Fruit fly (Drosophila melanogaster) whole organism, embryonic: ENCODE results near the gene kat-60L1.

Experiments used
- Aef1 ChIP-seq: fragments of 200-800 bp; sonication (Bioruptor generic); IDR thresholded peaks from 3 replicates; pipeline ENCODE4 v1.3.6; 2022; ENCODE audit warnings: missing biosample characterization, missing genetic modification characterization
- CG10267 ChIP-seq: fragments of 200-800 bp; sonication (Bioruptor generic); optimal IDR thresholded peaks from 2 replicates; lab custom pipeline; 2018; ENCODE audit warnings: missing biosample characterization, mild to moderate bottlenecking, missing genetic modification characterization, moderate library complexity
- CG11085 ChIP-seq: fragments of 200-800 bp; sonication (Bioruptor generic); IDR thresholded peaks from 2 replicates; pipeline ENCODE4 v1.3.6; 2022; ENCODE audit warnings: missing biosample characterization, missing genetic modification characterization
- CG11247 ChIP-seq: fragments of 200-800 bp; sonication (Bioruptor generic); IDR thresholded peaks from 2 replicates; pipeline ENCODE4 v1.3.6; 2022; ENCODE audit warnings: missing biosample characterization, missing genetic modification characterization
- CG11398 ChIP-seq: fragments of 200-800 bp; sonication (Bioruptor generic); optimal IDR thresholded peaks from 2 replicates; lab custom pipeline; 2016; ENCODE audit warnings: missing biosample characterization, missing genetic modification characterization
- CG12942 ChIP-seq: fragments of 200-800 bp; sonication (Bioruptor generic); optimal IDR thresholded peaks from 3 replicates; lab custom pipeline; 2016; ENCODE audit warnings: missing biosample characterization, missing genetic modification characterization
- CG13287 ChIP-seq: fragments of 200-800 bp; sonication (Bioruptor generic); IDR thresholded peaks from 2 replicates; pipeline ENCODE4 v1.3.6; 2022; ENCODE audit warnings: missing biosample characterization, missing genetic modification characterization; ENCODE audit not compliant: partially characterized antibody
- CG13624 ChIP-seq: fragments of 200-800 bp; sonication (Bioruptor generic); optimal IDR thresholded peaks from 2 replicates; lab custom pipeline; 2016; ENCODE audit warnings: missing biosample characterization, missing genetic modification characterization
- CG14050 ChIP-seq: fragments of 200-800 bp; sonication (Bioruptor generic); IDR thresholded peaks from 3 replicates; pipeline ENCODE4 v1.3.6; 2022; ENCODE audit warnings: missing biosample characterization, missing genetic modification characterization
- CG16863 ChIP-seq: fragments of 200-800 bp; sonication (Bioruptor generic); optimal IDR thresholded peaks from 3 replicates; lab custom pipeline; 2016; ENCODE audit warnings: missing biosample characterization, missing genetic modification characterization
- CG17359 ChIP-seq: fragments of 200-800 bp; sonication (Bioruptor generic); optimal IDR thresholded peaks from 3 replicates; lab custom pipeline; 2018; ENCODE audit warnings: missing biosample characterization, mild to moderate bottlenecking, missing genetic modification characterization, moderate library complexity
- CG17361 ChIP-seq: fragments of 200-800 bp; sonication (Bioruptor generic); IDR thresholded peaks from 3 replicates; pipeline ENCODE4 v1.3.6; 2022; ENCODE audit warnings: missing biosample characterization, missing genetic modification characterization
- CG2678 ChIP-seq: fragments of 200-800 bp; sonication (Bioruptor generic); optimal IDR thresholded peaks from 3 replicates; lab custom pipeline; 2019; ENCODE audit warnings: missing biosample characterization, mild to moderate bottlenecking, missing genetic modification characterization, moderate library complexity
- CG32532 ChIP-seq: fragments of 200-800 bp; sonication (Bioruptor generic); IDR thresholded peaks from 2 replicates; pipeline ENCODE4 v1.3.6; 2022; ENCODE audit warnings: missing biosample characterization, missing genetic modification characterization
- CG3281 ChIP-seq: fragments of 200-800 bp; sonication (Bioruptor generic); optimal IDR thresholded peaks from 3 replicates; lab custom pipeline; 2017; ENCODE audit warnings: missing biosample characterization, mild to moderate bottlenecking, missing genetic modification characterization
- CG33213 ChIP-seq: fragments of 200-800 bp; sonication (Bioruptor generic); optimal IDR thresholded peaks from 3 replicates; lab custom pipeline; 2016; ENCODE audit warnings: missing biosample characterization, missing genetic modification characterization
- CG34422 ChIP-seq: fragments of 200-800 bp; sonication (Bioruptor generic); IDR thresholded peaks from 3 replicates; pipeline ENCODE4 v1.3.6; 2022; ENCODE audit warnings: missing biosample characterization, missing genetic modification characterization
- CG9727 ChIP-seq: fragments of 200-800 bp; sonication (Bioruptor generic); optimal IDR thresholded peaks from 3 replicates; lab custom pipeline; 2017; ENCODE audit warnings: missing biosample characterization, mild to moderate bottlenecking, missing genetic modification characterization
- CHES-1-like ChIP-seq: fragments of 200-800 bp; sonication (Bioruptor generic); optimal IDR thresholded peaks from 2 replicates; lab custom pipeline; 2016; ENCODE audit warnings: missing biosample characterization, missing genetic modification characterization
- CTCF ChIP-seq: fragments of 200-800 bp; sonication (Bioruptor generic); optimal IDR thresholded peaks from 2 replicates; lab custom pipeline; 2017; ENCODE audit warnings: missing biosample characterization, mild to moderate bottlenecking, missing genetic modification characterization, moderate library complexity
- Dll ChIP-seq: fragments of 200-800 bp; sonication (Bioruptor generic); IDR thresholded peaks from 4 replicates; pipeline ENCODE4 v1.3.6; 2022; ENCODE audit warnings: missing biosample characterization, missing genetic modification characterization; ENCODE audit not compliant: partially characterized antibody
- E2f1 ChIP-seq: fragments of 200-800 bp; sonication (Bioruptor generic); IDR thresholded peaks from 2 replicates; pipeline ENCODE4 v1.3.6; 2022; ENCODE audit warnings: missing biosample characterization, missing genetic modification characterization
- HmgD ChIP-seq: fragments of 200-800 bp; sonication (Bioruptor generic); optimal IDR thresholded peaks from 3 replicates; lab custom pipeline; 2016; ENCODE audit warnings: missing biosample characterization, missing genetic modification characterization
- Kr ChIP-seq: fragments of 200-800 bp; sonication (Bioruptor generic); optimal IDR thresholded peaks from 2 replicates; lab custom pipeline; 2017; ENCODE audit warnings: missing biosample characterization, mild to moderate bottlenecking, missing genetic modification characterization
- Med ChIP-seq: fragments of 200-800 bp; sonication (Bioruptor generic); peaks from one replicate; lab custom pipeline; 2016; ENCODE audit warnings: missing biosample characterization, missing genetic modification characterization, mild to moderate bottlenecking, inconsistent platforms, moderate library complexity
- NC2α ChIP-seq: fragments of 200-800 bp; sonication (Bioruptor generic); optimal IDR thresholded peaks from 2 replicates; lab custom pipeline; 2016; ENCODE audit warnings: missing biosample characterization, missing genetic modification characterization
- NC2β ChIP-seq: fragments of 200-800 bp; sonication (Bioruptor generic); optimal IDR thresholded peaks from 2 replicates; lab custom pipeline; 2016; ENCODE audit warnings: missing biosample characterization, missing genetic modification characterization
- Pdp1 ChIP-seq, 2 experiments: fragments of 200-800 bp; sonication (Bioruptor generic); optimal IDR thresholded peaks; 3 replicates each; lab custom pipeline; 2016; ENCODE audit warnings: missing biosample characterization in 2 of 2, missing genetic modification characterization in 2 of 2, mild to moderate bottlenecking in 1 of 2, moderate library complexity in 1 of 2
- Ptx1 ChIP-seq: fragments of 200-800 bp; sonication (Bioruptor generic); IDR thresholded peaks from 2 replicates; pipeline ENCODE4 v1.3.6; 2022; ENCODE audit warnings: missing biosample characterization, missing genetic modification characterization
- Sry-δ ChIP-seq: fragments of 200-800 bp; sonication (Bioruptor generic); optimal IDR thresholded peaks from 2 replicates; lab custom pipeline; 2016; ENCODE audit warnings: missing biosample characterization, missing genetic modification characterization
- Xbp1 ChIP-seq: fragments of 200-800 bp; sonication (Bioruptor generic); optimal IDR thresholded peaks from 3 replicates; lab custom pipeline; 2016; ENCODE audit warnings: missing biosample characterization, mild to moderate bottlenecking, missing genetic modification characterization
- ci ChIP-seq: fragments of 200-800 bp; sonication (Bioruptor generic); IDR thresholded peaks from 3 replicates; pipeline ENCODE4 v1.3.6; 2022; ENCODE audit warnings: missing biosample characterization, missing genetic modification characterization
- crc ChIP-seq: fragments of 200-800 bp; sonication (Bioruptor generic); optimal IDR thresholded peaks from 2 replicates; lab custom pipeline; 2016; ENCODE audit warnings: missing biosample characterization, missing genetic modification characterization
- dmrt99B ChIP-seq: fragments of 200-800 bp; sonication (Bioruptor generic); optimal IDR thresholded peaks from 2 replicates; lab custom pipeline; 2018; ENCODE audit warnings: missing biosample characterization, mild to moderate bottlenecking, missing genetic modification characterization, moderate library complexity
- fd64A ChIP-seq: fragments of 200-800 bp; sonication (Bioruptor generic); optimal IDR thresholded peaks from 3 replicates; lab custom pipeline; 2018; ENCODE audit warnings: missing biosample characterization, mild to moderate bottlenecking, missing genetic modification characterization
- gem ChIP-seq: fragments of 200-800 bp; sonication (Bioruptor generic); optimal IDR thresholded peaks from 2 replicates; lab custom pipeline; 2019; ENCODE audit warnings: missing biosample characterization, mild to moderate bottlenecking, missing genetic modification characterization, moderate library complexity
- grau ChIP-seq: fragments of 200-800 bp; optimal IDR thresholded peaks from 3 replicates; lab custom pipeline; 2019; ENCODE audit warnings: missing biosample characterization, mild to moderate bottlenecking, missing genetic modification characterization, moderate library complexity
- h ChIP-seq: fragments of >200 bp; optimal IDR thresholded peaks from 2 replicates; lab custom pipeline; 2017
- ham ChIP-seq: fragments of 200-800 bp; sonication (Bioruptor generic); IDR thresholded peaks from 2 replicates; pipeline ENCODE4 v1.3.6; 2022; ENCODE audit warnings: missing biosample characterization, missing genetic modification characterization
- hbn ChIP-seq: fragments of 200-800 bp; sonication (Bioruptor generic); IDR thresholded peaks from 2 replicates; pipeline ENCODE4 v1.3.6; 2022; ENCODE audit warnings: missing biosample characterization, missing genetic modification characterization; ENCODE audit not compliant: partially characterized antibody
- lilli ChIP-seq: fragments of 200-800 bp; sonication (Bioruptor generic); optimal IDR thresholded peaks from 3 replicates; lab custom pipeline; 2016; ENCODE audit warnings: missing biosample characterization, missing genetic modification characterization
- lov ChIP-seq, 2 experiments: fragments of 200-800 bp in 1 of 2; fragments of >200 bp in 1 of 2; sonication (Bioruptor generic) in 1 of 2; IDR thresholded peaks in 1 of 2; optimal IDR thresholded peaks in 1 of 2; 2 replicates in 1 of 2; 3 replicates in 1 of 2; pipeline versions ENCODE4 v1.3.6 to Lab custom; 2017 to 2022; ENCODE audit warnings: missing biosample characterization in 1 of 2, missing genetic modification characterization in 1 of 2
- peb ChIP-seq: fragments of 200-800 bp; sonication (Bioruptor generic); IDR thresholded peaks from 2 replicates; pipeline ENCODE4 v1.3.6; 2022; ENCODE audit warnings: missing biosample characterization, missing genetic modification characterization
- pum ChIP-seq: fragments of 200-800 bp; sonication (Bioruptor generic); optimal IDR thresholded peaks from 2 replicates; lab custom pipeline; 2016; ENCODE audit warnings: missing biosample characterization, missing genetic modification characterization
- sens ChIP-seq: fragments of 200-800 bp; sonication (Bioruptor generic); peaks from one replicate; lab custom pipeline; 2016; ENCODE audit warnings: missing biosample characterization, missing genetic modification characterization
- slou ChIP-seq: fragments of 200-800 bp; sonication (Bioruptor generic); optimal IDR thresholded peaks from 3 replicates; lab custom pipeline; 2016; ENCODE audit warnings: missing biosample characterization, missing genetic modification characterization
- sna ChIP-seq: fragments of 200-800 bp; sonication (Bioruptor generic); IDR thresholded peaks from 2 replicates; pipeline ENCODE4 v1.3.6; 2022; ENCODE audit warnings: missing biosample characterization, missing genetic modification characterization; ENCODE audit not compliant: partially characterized antibody
- tgo ChIP-seq: fragments of 200-800 bp; sonication (Bioruptor generic); IDR thresholded peaks from 3 replicates; pipeline ENCODE4 v1.3.6; 2022; ENCODE audit warnings: missing biosample characterization, missing genetic modification characterization
- tll ChIP-seq, 2 experiments: fragments of 200-800 bp in 1 of 2; fragments of >200 bp in 1 of 2; sonication (Bioruptor generic) in 1 of 2; optimal IDR thresholded peaks; 2 replicates each; lab custom pipeline; 2017 to 2019; ENCODE audit warnings: missing biosample characterization in 2 of 2, missing genetic modification characterization in 2 of 2, mild to moderate bottlenecking in 1 of 2, moderate library complexity in 1 of 2
- trem ChIP-seq: fragments of 200-800 bp; optimal IDR thresholded peaks from 3 replicates; lab custom pipeline; 2019; ENCODE audit warnings: missing biosample characterization, mild to moderate bottlenecking, missing genetic modification characterization, moderate library complexity
- wek ChIP-seq: fragments of 200-800 bp; sonication (Bioruptor generic); optimal IDR thresholded peaks from 3 replicates; lab custom pipeline; 2018; ENCODE audit warnings: missing biosample characterization, mild to moderate bottlenecking, missing genetic modification characterization, moderate library complexity

kat-60L1 gene

DNA sequence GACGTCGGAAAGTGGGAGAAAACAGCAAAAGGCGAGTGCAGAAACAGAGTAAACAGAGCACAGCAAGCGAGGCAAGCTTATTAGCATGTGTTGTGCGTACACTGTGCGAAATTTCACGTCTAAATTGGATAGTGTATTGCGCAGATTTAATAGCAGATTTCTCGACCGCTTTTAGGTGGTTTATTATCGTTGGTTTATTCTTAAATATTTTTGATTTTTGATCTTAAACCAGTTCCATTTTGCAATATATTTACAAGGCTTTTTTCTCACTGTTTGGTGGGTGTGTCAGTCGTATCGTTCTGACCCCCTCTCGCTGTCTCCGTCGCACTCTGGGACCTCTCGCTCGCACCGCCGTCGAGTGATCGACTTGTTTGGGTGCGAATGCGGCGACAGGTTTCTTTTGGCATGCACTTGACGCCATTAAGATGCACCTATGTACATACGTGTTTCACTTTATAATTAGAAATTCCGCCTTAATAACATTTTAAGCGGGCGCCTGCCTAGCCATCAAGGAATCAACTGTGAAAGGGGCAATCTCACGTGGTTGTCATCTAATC, 52.5 kb downstream of the kat-60L1 start:
- TF ChIP-seq Aef1 = 0 out of 3 replicates have a peak, but pooled peaks have one; percentile 37
- peak; percentile 2 for TF ChIP-seq Sry-δ (GFP tag; lab: Kevin White, UChicago)
- peak; percentile 40; the same call in 1 of the 2 replicates for TF ChIP-seq CG32532
- TF ChIP-seq ci (GFP tag; lab: Robert Waterston, UW) = no peak
- TF ChIP-seq E2f1 (GFP tag; lab: Robert Waterston, UW) = no peak
- TF ChIP-seq CG12942 (GFP tag; lab: Kevin White, UChicago) = no peak
- TF ChIP-seq Dll = no peak
- peak; percentile 44 for TF ChIP-seq dmrt99B (tag; lab: Kevin White, UChicago)
- TF ChIP-seq peb = no peak
- TF ChIP-seq pum = no peak
- no peak for TF ChIP-seq CG3281
- TF ChIP-seq hbn (GFP tag; lab: Robert Waterston, UW) = no peak
- no peak for TF ChIP-seq ham (GFP tag; lab: Robert Waterston, UW)
- peak; percentile 44 for TF ChIP-seq gem (tag; lab: Kevin White, UChicago)
- no peak for TF ChIP-seq wek
- peak; percentile 49; the same call in 1 of the 2 replicates for TF ChIP-seq Ptx1 (GFP tag; lab: Robert Waterston, UW)
- no peak for TF ChIP-seq trem (tag; lab: Kevin White, UChicago)
- no peak for TF ChIP-seq slou
- TF ChIP-seq CG9727 (GFP tag; lab: Kevin White, UChicago) = no peak
- TF ChIP-seq CG34422 = 0 out of 3 replicates have a peak, but pooled peaks have one; percentile 18
- no peak for TF ChIP-seq tll (GFP tag; optimal IDR thresholded peaks at IDR 0.05; lab: Kevin White, UChicago)
- TF ChIP-seq NC2α (GFP tag; lab: Kevin White, UChicago) = no peak
- TF ChIP-seq fd64A (GFP tag; lab: Kevin White, UChicago) = no peak
- no peak for TF ChIP-seq lov (optimal IDR thresholded peaks at IDR 0.05; lab: Kevin White, UChicago)
- TF ChIP-seq lov (GFP tag; IDR thresholded peaks at IDR 0.05; lab: Robert Waterston, UW) = no peak
- TF ChIP-seq CG11085 = no peak
- TF ChIP-seq CG11247 = no peak
- peak; percentile 15 for TF ChIP-seq CG2678
- no peak for TF ChIP-seq CG33213 (GFP tag; lab: Kevin White, UChicago)
- no peak for TF ChIP-seq Xbp1
- TF ChIP-seq CG13624 (GFP tag; lab: Kevin White, UChicago) = no peak
- no peak for TF ChIP-seq CG13287 (GFP tag; lab: Robert Waterston, UW)
- no peak for TF ChIP-seq CG14050 (GFP tag; lab: Robert Waterston, UW)
- peak; percentile 75 for TF ChIP-seq sens (GFP tag; lab: Kevin White, UChicago)
- TF ChIP-seq CG17359 (tag; lab: Kevin White, UChicago) = peak; percentile 28
- TF ChIP-seq CG17361 = no peak
- no peak; the same call in 2 of the 3 replicates for TF ChIP-seq tgo (GFP tag; lab: Robert Waterston, UW)
- no peak for TF ChIP-seq h (lab: Kevin White, UChicago)
- TF ChIP-seq CHES-1-like (GFP tag; lab: Kevin White, UChicago) = no peak
- no peak for TF ChIP-seq NC2β (GFP tag; lab: Kevin White, UChicago)
- TF ChIP-seq grau (tag; lab: Kevin White, UChicago) = peak; percentile 3
- TF ChIP-seq Pdp1 (GFP tag; optimal IDR thresholded peaks at IDR 0.05; lab: Kevin White, UChicago) = peak in 1 of 2 experiments; percentile 24
- no peak for TF ChIP-seq CG10267 (tag; lab: Kevin White, UChicago)
- peak; percentile 6 for TF ChIP-seq CG16863 (GFP tag; lab: Kevin White, UChicago)
- no peak for TF ChIP-seq CG11398
- no peak for TF ChIP-seq HmgD (GFP tag; lab: Kevin White, UChicago)
- TF ChIP-seq CTCF (GFP tag; lab: Kevin White, UChicago) = no peak
- no peak for TF ChIP-seq crc
- no peak for TF ChIP-seq sna (GFP tag; lab: Robert Waterston, UW)
- peak; percentile 83 for TF ChIP-seq Med (GFP tag; lab: Kevin White, UChicago)
- no peak for TF ChIP-seq lilli (GFP tag; lab: Kevin White, UChicago)
- no peak for TF ChIP-seq Kr
